Worm (Caenorhabditis elegans) whole organism, L4 larva: Measurements from ENCODE around the gene btb-10.

Source experiments
- nhr-6 ChIP-seq: fragments of 150-350 bp; optimal IDR thresholded peaks from 2 replicates; lab custom pipeline; 2014; ENCODE audit warnings: missing biosample characterization, missing genetic modification characterization
- pqm-1 ChIP-seq: sonication (generic microtip); optimal IDR thresholded peaks from 2 replicates; lab custom pipeline; 2017; ENCODE audit warnings: missing biosample characterization, missing genetic modification characterization
- ztf-11 ChIP-seq: fragments of 150-350 bp; optimal IDR thresholded peaks from 2 replicates; lab custom pipeline; 2014; ENCODE audit warnings: missing biosample characterization, missing genetic modification characterization

DNA sequence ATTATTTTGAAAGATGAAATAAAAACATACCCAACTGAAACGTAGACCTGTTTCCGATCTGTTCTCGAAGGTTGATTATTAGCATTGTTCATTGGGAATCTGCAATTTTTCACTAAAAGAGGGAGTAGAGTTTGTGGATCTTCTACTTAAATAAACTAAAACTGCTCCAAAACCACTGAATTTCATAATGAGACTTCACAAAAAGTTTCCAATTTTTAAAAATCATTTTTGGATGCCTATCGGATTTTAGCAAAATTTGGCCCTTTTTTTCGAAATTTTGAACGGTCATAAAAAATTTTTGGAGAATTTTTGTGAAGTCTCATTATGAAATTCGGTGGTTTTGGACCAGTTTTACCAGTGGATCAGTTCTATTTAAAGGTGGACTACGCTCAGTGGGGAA is 6.3 kb upstream of the btb-10 start, which contains the start of gene K02E7.10:
- TF ChIP-seq ztf-11 (tag; lab: Kevin White, UChicago) = no peak
- TF ChIP-seq nhr-6 (tag; lab: Kevin White, UChicago) = no peak
- TF ChIP-seq pqm-1 (tag; lab: Kevin White, UChicago) = no peak
